Worm (Caenorhabditis elegans): ENCODE data around the gene npp-16.

DNA sequence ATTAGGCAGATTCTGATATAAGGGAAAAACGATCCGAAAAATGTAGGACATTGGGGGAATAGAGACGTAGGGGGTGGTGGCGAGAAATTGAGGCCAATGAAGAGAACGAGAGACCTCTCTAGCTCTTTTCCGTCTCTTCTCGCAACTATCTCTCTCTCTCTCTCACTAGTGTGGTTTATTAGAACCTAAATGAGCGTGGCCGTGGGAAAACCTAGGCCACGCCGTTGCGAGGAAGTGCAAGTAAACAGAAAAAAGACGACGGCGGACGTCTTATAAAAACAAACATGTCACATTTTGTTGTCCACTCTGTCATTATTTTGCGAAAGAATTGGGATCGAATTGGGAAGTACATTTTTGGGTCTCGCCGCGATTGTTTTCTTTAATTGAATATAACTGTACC, 45.7 kb upstream of the npp-16 start:
- TF ChIP-seq lsy-2 (tag; optimal IDR thresholded peaks at IDR 0.05): peak; percentile 72 to 91
- TF ChIP-seq fkh-10 (GFP tag; optimal IDR thresholded peaks at IDR 0.05): peak; percentile 58
- TF ChIP-seq zfp-3 (GFP tag; conservative IDR thresholded peaks at IDR 0.05): no peak
- no peak for TF ChIP-seq nhr-41 (GFP tag; IDR thresholded peaks at IDR 0.05)
- peak in 1 of 2 experiments; percentile 48 for TF ChIP-seq unc-62 (GFP tag; optimal IDR thresholded peaks at IDR 0.05 in 1 of 2)
- no peak for TF ChIP-seq unc-62 (tag; optimal IDR thresholded peaks at IDR 0.05)
- no peak for TF ChIP-seq aly-2 (tag; optimal IDR thresholded peaks at IDR 0.05)
- no peak for TF ChIP-seq zag-1 (tag; optimal IDR thresholded peaks at IDR 0.05)
- TF ChIP-seq nhr-11 (tag; optimal IDR thresholded peaks at IDR 0.05): peak; percentile 87
